Worm (Caenorhabditis elegans) whole organism, L1 larva: Measurements from ENCODE around the gene ZK688.1.

Experiments
- C04F5.9 ChIP-seq: sonication (generic microtip); optimal IDR thresholded peaks from 2 replicates; lab custom pipeline; 2016; ENCODE audit warnings: missing genetic modification characterization, missing compliant biosample characterization
- C16A3.4 ChIP-seq: fragments of 150-350 bp; optimal IDR thresholded peaks from 2 replicates; lab custom pipeline; 2014; ENCODE audit warnings: missing biosample characterization, missing genetic modification characterization
- F16B12.6 ChIP-seq: fragments of 150-350 bp; optimal IDR thresholded peaks from 2 replicates; lab custom pipeline; 2014; ENCODE audit warnings: missing biosample characterization, missing genetic modification characterization
- aha-1 ChIP-seq: fragments of 150-350 bp; optimal IDR thresholded peaks from 2 replicates; lab custom pipeline; 2014; ENCODE audit warnings: missing biosample characterization, missing genetic modification characterization
- aly-2 ChIP-seq: fragments of 150-350 bp; optimal IDR thresholded peaks from 2 replicates; lab custom pipeline; 2014; ENCODE audit warnings: missing biosample characterization, missing genetic modification characterization
- ama-1 ChIP-seq: fragments of 150-350 bp; optimal IDR thresholded peaks from 2 replicates; lab custom pipeline; 2014
- blmp-1 ChIP-seq: fragments of 150-350 bp; optimal IDR thresholded peaks from 2 replicates; lab custom pipeline; 2014; ENCODE audit warnings: missing biosample characterization, missing genetic modification characterization
- ceh-82 ChIP-seq, 3 experiments: fragments of 150-350 bp in 1 of 3; sonication (generic microtip) in 2 of 3; optimal IDR thresholded peaks; 2 replicates each; lab custom pipeline; 2014 to 2017; ENCODE audit warnings: missing biosample characterization in 3 of 3, missing genetic modification characterization in 3 of 3
- dpl-1 ChIP-seq, 3 experiments: fragments of 150-350 bp in 2 of 3; sonication (generic microtip) in 1 of 3; optimal IDR thresholded peaks; 2 replicates each; lab custom pipeline; 2014 to 2017; ENCODE audit warnings: missing biosample characterization in 3 of 3, missing genetic modification characterization in 3 of 3, missing genetic modification reagents in 3 of 3
- dsc-1 ChIP-seq: sonication (generic microtip); optimal IDR thresholded peaks from 2 replicates; lab custom pipeline; 2016; ENCODE audit warnings: mild to moderate bottlenecking, missing genetic modification characterization, missing compliant biosample characterization
- efl-1 ChIP-seq, 4 experiments: fragments of 150-350 bp; optimal IDR thresholded peaks in 3 of 4; peaks in 1 of 4; 1 replicate in 1 of 4; 2 replicates in 3 of 4; lab custom pipeline; 2014; ENCODE audit warnings: missing biosample characterization in 2 of 4, missing genetic modification characterization in 2 of 4, missing genetic modification reagents in 2 of 4
- efl-3 ChIP-seq: fragments of 200-800 bp; sonication (Bioruptor generic); optimal IDR thresholded peaks from 2 replicates; lab custom pipeline; 2018; ENCODE audit warnings: mild to moderate bottlenecking, missing genetic modification characterization, missing compliant biosample characterization
- egl-13 ChIP-seq: sonication (generic microtip); optimal IDR thresholded peaks from 2 replicates; lab custom pipeline; 2016; ENCODE audit warnings: missing genotype, missing genetic modification reagents, missing genetic modification characterization, missing compliant biosample characterization
- elt-3 ChIP-seq, 6 experiments: fragments of 150-350 bp in 1 of 6; sonication (generic microtip); optimal IDR thresholded peaks; 2 replicates each; lab custom pipeline; 2017 to 2018; ENCODE audit warnings: missing biosample characterization in 6 of 6, missing genetic modification characterization in 6 of 6, inconsistent platforms in 1 of 6
- ets-5 ChIP-seq: fragments of 200-800 bp; sonication (Bioruptor generic); IDR thresholded peaks from 2 replicates; pipeline ENCODE4 v1.3.6; 2022; ENCODE audit warnings: missing genetic modification characterization, missing compliant biosample characterization
- fkh-10 ChIP-seq: sonication (generic microtip); optimal IDR thresholded peaks from 2 replicates; lab custom pipeline; 2017; ENCODE audit warnings: missing biosample characterization, missing genetic modification reagents, missing genetic modification characterization
- fkh-8 ChIP-seq: sonication (generic microtip); optimal IDR thresholded peaks from 2 replicates; lab custom pipeline; 2016; ENCODE audit warnings: mild to moderate bottlenecking, missing genetic modification characterization, missing compliant biosample characterization
- fos-1 ChIP-seq: fragments of 150-350 bp; optimal IDR thresholded peaks from 2 replicates; lab custom pipeline; 2014; ENCODE audit warnings: missing biosample characterization, missing genetic modification characterization
- grh-1 ChIP-seq: fragments of 200-800 bp; sonication (Bioruptor generic); IDR thresholded peaks from 2 replicates; pipeline ENCODE4 v1.3.6; 2022; ENCODE audit warnings: missing genetic modification reagents, missing genetic modification characterization, missing compliant biosample characterization
- hlh-4 ChIP-seq: sonication (generic microtip); optimal IDR thresholded peaks from 2 replicates; lab custom pipeline; 2016; ENCODE audit warnings: mild to moderate bottlenecking, missing genetic modification characterization, missing compliant biosample characterization
- irx-1 ChIP-seq: sonication (generic microtip); optimal IDR thresholded peaks from 2 replicates; lab custom pipeline; 2016; ENCODE audit warnings: missing genetic modification characterization, missing compliant biosample characterization
- isw-1 ChIP-seq: fragments of 200-800 bp; sonication (Bioruptor generic); IDR thresholded peaks from 2 replicates; pipeline ENCODE4 v1.3.6; 2022; ENCODE audit warnings: missing genetic modification characterization, missing compliant biosample characterization
- lin-14 ChIP-seq: fragments of 200-800 bp; sonication (Bioruptor generic); optimal IDR thresholded peaks from 2 replicates; lab custom pipeline; 2018; ENCODE audit warnings: mild to moderate bottlenecking, missing genetic modification characterization, moderate library complexity, missing compliant biosample characterization
- lin-15B ChIP-seq: fragments of 150-350 bp; sonication (generic microtip); optimal IDR thresholded peaks from 3 replicates; lab custom pipeline; 2014; ENCODE audit warnings: missing biosample characterization, missing genetic modification characterization
- lin-35 ChIP-seq, 2 experiments: fragments of 150-350 bp; optimal IDR thresholded peaks; 2 replicates each; lab custom pipeline; 2014; ENCODE audit warnings: missing biosample characterization in 2 of 2, missing genetic modification characterization in 2 of 2, missing genetic modification reagents in 2 of 2
- lin-39 ChIP-seq: fragments of 150-350 bp; optimal IDR thresholded peaks from 2 replicates; lab custom pipeline; 2014; ENCODE audit warnings: missing biosample characterization, missing genetic modification reagents, missing genetic modification characterization
- lir-3 ChIP-seq: sonication (generic microtip); optimal IDR thresholded peaks from 2 replicates; lab custom pipeline; 2016; ENCODE audit warnings: mild to moderate bottlenecking, missing genetic modification characterization, moderate library complexity, missing compliant biosample characterization; ENCODE audit not compliant: poor library complexity
- lsy-2 ChIP-seq, 2 experiments: fragments of 150-350 bp; optimal IDR thresholded peaks; 2 replicates each; lab custom pipeline; 2014; ENCODE audit warnings: missing biosample characterization in 2 of 2, missing genetic modification characterization in 2 of 2
- mep-1 ChIP-seq: fragments of 150-350 bp; optimal IDR thresholded peaks from 2 replicates; lab custom pipeline; 2014; ENCODE audit warnings: missing biosample characterization, missing genetic modification characterization
- nhr-19 ChIP-seq: fragments of 200-800 bp; sonication (Bioruptor generic); conservative IDR thresholded peaks from 2 replicates; pipeline ENCODE4 v1.3.6; 2022; ENCODE audit warnings: missing genetic modification characterization, missing compliant biosample characterization
- nhr-20 ChIP-seq: sonication (generic microtip); optimal IDR thresholded peaks from 2 replicates; lab custom pipeline; 2016; ENCODE audit warnings: mild to moderate bottlenecking, missing genetic modification characterization, missing compliant biosample characterization
- nhr-237 ChIP-seq: fragments of 150-350 bp; optimal IDR thresholded peaks from 2 replicates; lab custom pipeline; 2014; ENCODE audit warnings: missing biosample characterization, missing genetic modification characterization
- nhr-28 ChIP-seq: fragments of 150-350 bp; optimal IDR thresholded peaks from 2 replicates; lab custom pipeline; 2014; ENCODE audit warnings: missing biosample characterization, missing genetic modification characterization
- nhr-47 ChIP-seq: sonication (generic microtip); optimal IDR thresholded peaks from 2 replicates; lab custom pipeline; 2016; ENCODE audit warnings: mild to moderate bottlenecking, missing genetic modification characterization, moderate library complexity, missing compliant biosample characterization
- nhr-71 ChIP-seq: sonication (generic microtip); optimal IDR thresholded peaks from 2 replicates; lab custom pipeline; 2016; ENCODE audit warnings: mild to moderate bottlenecking, missing genetic modification characterization, moderate library complexity, missing compliant biosample characterization
- nhr-77 ChIP-seq: fragments of 150-350 bp; optimal IDR thresholded peaks from 2 replicates; lab custom pipeline; 2014; ENCODE audit warnings: missing biosample characterization, missing genetic modification characterization
- nhr-85 ChIP-seq: sonication (generic microtip); peaks from one replicate; lab custom pipeline; 2016; ENCODE audit warnings: missing genetic modification characterization, inconsistent platforms, missing compliant biosample characterization
- nhr-90 ChIP-seq: sonication (generic microtip); optimal IDR thresholded peaks from 2 replicates; lab custom pipeline; 2016; ENCODE audit warnings: mild to moderate bottlenecking, missing genetic modification characterization, missing compliant biosample characterization; ENCODE audit not compliant: poor library complexity
- pqm-1 ChIP-seq: sonication (generic microtip); optimal IDR thresholded peaks from 3 replicates; lab custom pipeline; 2017; ENCODE audit warnings: missing biosample characterization, missing genetic modification characterization
- snpc-4 ChIP-seq: fragments of 150-350 bp; optimal IDR thresholded peaks from 2 replicates; lab custom pipeline; 2014; ENCODE audit warnings: missing biosample characterization, missing genetic modification characterization
- snu-23 ChIP-seq: sonication (generic microtip); optimal IDR thresholded peaks from 2 replicates; lab custom pipeline; 2016; ENCODE audit warnings: missing genetic modification characterization, missing compliant biosample characterization
- sup-37 ChIP-seq: fragments of 200-800 bp; sonication (Bioruptor generic); optimal IDR thresholded peaks from 2 replicates; lab custom pipeline; 2018; ENCODE audit warnings: mild to moderate bottlenecking, missing genetic modification characterization, missing compliant biosample characterization
- swsn-7 ChIP-seq: sonication (generic microtip); optimal IDR thresholded peaks from 2 replicates; lab custom pipeline; 2016; ENCODE audit warnings: missing genetic modification characterization, missing compliant biosample characterization
- tbx-2 ChIP-seq: sonication (generic microtip); optimal IDR thresholded peaks from 2 replicates; lab custom pipeline; 2016; ENCODE audit warnings: missing genetic modification characterization, missing compliant biosample characterization
- tlp-1 ChIP-seq: fragments of 150-350 bp; optimal IDR thresholded peaks from 2 replicates; lab custom pipeline; 2014; ENCODE audit warnings: missing biosample characterization, missing genetic modification characterization
- unc-130 ChIP-seq: fragments of 150-350 bp; optimal IDR thresholded peaks from 2 replicates; lab custom pipeline; 2017; ENCODE audit warnings: missing biosample characterization, missing genetic modification characterization, inconsistent platforms
- unc-62 ChIP-seq: fragments of 150-350 bp; optimal IDR thresholded peaks from 2 replicates; lab custom pipeline; 2014; ENCODE audit warnings: missing biosample characterization, missing genetic modification reagents, missing genetic modification characterization
- unc-86 ChIP-seq: sonication (generic microtip); optimal IDR thresholded peaks from 2 replicates; lab custom pipeline; 2016; ENCODE audit warnings: missing genetic modification characterization, missing compliant biosample characterization
- unc-98 ChIP-seq: fragments of 200-800 bp; sonication (Bioruptor generic); IDR thresholded peaks from 2 replicates; pipeline ENCODE4 v1.3.6; 2022; ENCODE audit warnings: missing genetic modification characterization, missing compliant biosample characterization
- zip-4 ChIP-seq: fragments of 200-800 bp; sonication (Bioruptor generic); optimal IDR thresholded peaks from 2 replicates; lab custom pipeline; 2018; ENCODE audit warnings: mild to moderate bottlenecking, missing genetic modification characterization, moderate library complexity, missing compliant biosample characterization

Gene ZK688.1

DNA sequence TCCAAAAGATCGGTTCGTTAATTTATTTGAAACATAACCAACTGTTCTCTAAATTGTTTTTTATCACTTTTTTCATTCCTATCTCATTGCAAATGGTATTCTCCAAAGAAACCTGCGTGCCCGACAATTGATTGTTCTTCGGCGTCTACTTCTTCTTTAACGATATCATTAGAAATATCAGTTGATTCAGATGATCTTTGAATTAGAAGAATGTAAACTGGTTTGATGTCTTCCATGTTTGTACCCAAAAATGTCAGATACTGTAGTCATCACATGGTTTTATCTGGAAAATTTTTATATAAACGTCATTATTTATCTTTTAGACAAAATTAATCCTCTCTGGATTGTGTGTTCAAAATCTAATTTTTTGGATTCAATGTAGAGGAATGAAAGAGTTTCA is 11.6 kb upstream of the ZK688.1 start:
- TF ChIP-seq tlp-1 (no peak), snu-23 (GFP tag; lab: Kevin White, UChicago) (peak; percentile 58), lin-35 (GFP tag; optimal IDR thresholded peaks at IDR 0.05; lab: Kevin White, UChicago) (peak in 1 of 2 experiments; percentile 49), nhr-28 (tag; lab: Kevin White, UChicago) (no peak), nhr-85 (tag; lab: Kevin White, UChicago) (peak; percentile 95), nhr-237 (peak; percentile 1), dsc-1 (tag; lab: Kevin White, UChicago) (no peak), ets-5 (no peak), nhr-90 (peak; percentile 71), elt-3 (tag; optimal IDR thresholded peaks at IDR 0.05; lab: Kevin White, UChicago) (peak in 5 of 6 experiments; percentile 27 to 85 (median 48)), zip-4 (no peak), nhr-20 (peak; percentile 81), efl-3 (no peak), nhr-47 (tag; lab: Kevin White, UChicago) (peak; percentile 36), lsy-2 (tag; optimal IDR thresholded peaks at IDR 0.05; lab: Kevin White, UChicago) (peak; percentile 25 to 88), grh-1 (GFP tag; lab: Robert Waterston, UW) (peak; percentile 83), aly-2 (tag; lab: Kevin White, UChicago) (no peak), mep-1 (tag; lab: Kevin White, UChicago) (no peak), aha-1 (no peak), ceh-82 (tag; optimal IDR thresholded peaks at IDR 0.05; lab: Kevin White, UChicago) (no peak), unc-62 (GFP tag; lab: Kevin White, UChicago) (no peak), blmp-1 (tag; lab: Kevin White, UChicago) (peak; percentile 55), nhr-19 (GFP tag; lab: Robert Waterston, UW) (peak; percentile 80), dpl-1 (GFP tag; optimal IDR thresholded peaks at IDR 0.05; lab: Kevin White, UChicago) (peak in 1 of 3 experiments; percentile 9), swsn-7 (tag; lab: Kevin White, UChicago) (no peak), lin-14 (GFP tag; lab: Kevin White, UChicago) (peak; percentile 57), efl-1 (optimal IDR thresholded peaks at IDR 0.05; lab: Kevin White, UChicago) (no peak), efl-1 (GFP tag; optimal IDR thresholded peaks at IDR 0.05 in 1 of 2; lab: Kevin White, UChicago) (peak in 1 of 2 experiments; percentile 87), C16A3.4 (tag; lab: Kevin White, UChicago) (peak; percentile 22), fos-1 (no peak), tbx-2 (tag; lab: Kevin White, UChicago) (peak; percentile 62), nhr-71 (peak; percentile 75)

DNA sequence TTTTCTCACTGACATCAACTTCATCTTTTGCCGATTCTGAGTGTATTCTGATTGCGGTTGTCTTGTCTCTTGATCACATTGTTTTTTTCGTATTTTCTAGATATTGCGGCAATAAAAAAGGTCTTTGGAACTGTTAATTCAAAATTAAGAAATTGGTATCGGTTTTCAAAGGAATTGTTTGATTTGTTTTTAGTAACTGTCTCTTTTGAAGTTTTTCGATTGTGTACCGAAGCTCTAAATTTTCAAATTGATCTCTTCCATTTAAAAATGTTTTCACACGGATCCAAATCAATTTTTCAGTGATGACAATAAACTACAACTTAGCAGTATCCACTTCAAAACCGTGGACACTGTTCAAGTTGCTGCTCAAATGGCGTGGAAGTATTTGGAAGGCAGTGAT is 8.6 kb upstream of the ZK688.1 start, which contains the start of gene best-24:
Gene best-24 (plus strand): TSS at position 301 of the 400 bp plus-strand sequence.
- TF ChIP-seq lsy-2 (tag; optimal IDR thresholded peaks at IDR 0.05; lab: Kevin White, UChicago) (no peak), snu-23 (GFP tag; lab: Kevin White, UChicago) (peak; percentile 18), fkh-10 (GFP tag; lab: Kevin White, UChicago) (no peak), pqm-1 (tag; lab: Kevin White, UChicago) (no peak), F16B12.6 (tag; lab: Kevin White, UChicago) (no peak), nhr-90 (no peak), unc-98 (GFP tag; lab: Robert Waterston, UW) (no peak), egl-13 (tag; lab: Kevin White, UChicago) (no peak), hlh-4 (tag; lab: Kevin White, UChicago) (no peak), nhr-71 (no peak), fkh-8 (tag; lab: Kevin White, UChicago) (no peak), unc-130 (no peak), lin-35 (GFP tag; optimal IDR thresholded peaks at IDR 0.05; lab: Kevin White, UChicago) (peak in 1 of 2 experiments; percentile 10), lir-3 (tag; lab: Kevin White, UChicago) (no peak), nhr-77 (no peak), efl-1 (optimal IDR thresholded peaks at IDR 0.05; lab: Kevin White, UChicago) (no peak), efl-1 (GFP tag; optimal IDR thresholded peaks at IDR 0.05 in 1 of 2; lab: Kevin White, UChicago) (peak in 1 of 2 experiments; percentile 87), unc-86 (tag; lab: Kevin White, UChicago) (no peak), C04F5.9 (tag; lab: Kevin White, UChicago) (no peak), fos-1 (no peak), lin-14 (GFP tag; lab: Kevin White, UChicago) (peak; percentile 17), lin-39 (tag; lab: Kevin White, UChicago) (no peak), snpc-4 (tag; lab: Kevin White, UChicago) (no peak), sup-37 (no peak), irx-1 (tag; lab: Kevin White, UChicago) (no peak), blmp-1 (tag; lab: Kevin White, UChicago) (peak; percentile 23), ama-1 (no peak), isw-1 (GFP tag; lab: Robert Waterston, UW) (no peak), dsc-1 (tag; lab: Kevin White, UChicago) (no peak), lin-15B (tag; lab: Kevin White, UChicago) (no peak)
- TF ChIP-seq, all 84 proteins: peak for 5
